Worm (Caenorhabditis elegans) whole organism, L1 larva: Measurements from ENCODE around the gene rpl-12.

Experiments used
- C34B4.2 ChIP-seq: sonication (generic microtip); optimal IDR thresholded peaks from 2 replicates; lab custom pipeline; 2017; ENCODE audit warnings: mild to moderate bottlenecking, missing genetic modification characterization, missing compliant biosample characterization
- aly-2 ChIP-seq: fragments of 150-350 bp; optimal IDR thresholded peaks from 2 replicates; lab custom pipeline; 2014; ENCODE audit warnings: missing biosample characterization, missing genetic modification characterization
- blmp-1 ChIP-seq: fragments of 150-350 bp; optimal IDR thresholded peaks from 2 replicates; lab custom pipeline; 2014; ENCODE audit warnings: missing biosample characterization, missing genetic modification characterization
- ceh-63 ChIP-seq: fragments of 200-800 bp; sonication (Bioruptor generic); optimal IDR thresholded peaks from 2 replicates; lab custom pipeline; 2018; ENCODE audit warnings: mild to moderate bottlenecking, missing genetic modification characterization, missing compliant biosample characterization
- ceh-90 ChIP-seq: sonication (generic microtip); optimal IDR thresholded peaks from 2 replicates; lab custom pipeline; 2016; ENCODE audit warnings: missing genetic modification characterization, missing compliant biosample characterization
- dpl-1 ChIP-seq, 3 experiments: fragments of 150-350 bp in 2 of 3; sonication (generic microtip) in 1 of 3; optimal IDR thresholded peaks; 2 replicates each; lab custom pipeline; 2014 to 2017; ENCODE audit warnings: missing biosample characterization in 3 of 3, missing genetic modification characterization in 3 of 3, missing genetic modification reagents in 3 of 3
- dsc-1 ChIP-seq: sonication (generic microtip); optimal IDR thresholded peaks from 2 replicates; lab custom pipeline; 2016; ENCODE audit warnings: mild to moderate bottlenecking, missing genetic modification characterization, missing compliant biosample characterization
- efl-1 ChIP-seq, 4 experiments: fragments of 150-350 bp; optimal IDR thresholded peaks in 3 of 4; peaks in 1 of 4; 1 replicate in 1 of 4; 2 replicates in 3 of 4; lab custom pipeline; 2014; ENCODE audit warnings: missing biosample characterization in 2 of 4, missing genetic modification characterization in 2 of 4, missing genetic modification reagents in 2 of 4
- egl-13 ChIP-seq: sonication (generic microtip); optimal IDR thresholded peaks from 2 replicates; lab custom pipeline; 2016; ENCODE audit warnings: missing genotype, missing genetic modification reagents, missing genetic modification characterization, missing compliant biosample characterization
- egl-27 ChIP-seq, 2 experiments: fragments of 150-350 bp in 1 of 2; sonication (generic microtip); optimal IDR thresholded peaks; 3 replicates each; lab custom pipeline; 2017 to 2018; ENCODE audit warnings: missing biosample characterization in 2 of 2, missing genetic modification characterization in 2 of 2, missing genetic modification reagents in 2 of 2
- fkh-4 ChIP-seq: sonication (generic microtip); optimal IDR thresholded peaks from 2 replicates; lab custom pipeline; 2016; ENCODE audit warnings: missing compliant biosample characterization, missing genetic modification characterization, borderline replicate concordance
- fkh-8 ChIP-seq: sonication (generic microtip); optimal IDR thresholded peaks from 2 replicates; lab custom pipeline; 2016; ENCODE audit warnings: mild to moderate bottlenecking, missing genetic modification characterization, missing compliant biosample characterization
- grh-1 ChIP-seq: fragments of 200-800 bp; sonication (Bioruptor generic); IDR thresholded peaks from 2 replicates; pipeline ENCODE4 v1.3.6; 2022; ENCODE audit warnings: missing genetic modification reagents, missing genetic modification characterization, missing compliant biosample characterization
- hlh-4 ChIP-seq: sonication (generic microtip); optimal IDR thresholded peaks from 2 replicates; lab custom pipeline; 2016; ENCODE audit warnings: mild to moderate bottlenecking, missing genetic modification characterization, missing compliant biosample characterization
- lin-13 ChIP-seq: fragments of 150-350 bp; optimal IDR thresholded peaks from 2 replicates; lab custom pipeline; 2014; ENCODE audit warnings: missing biosample characterization, missing genetic modification reagents, missing genetic modification characterization
- lin-35 ChIP-seq, 2 experiments: fragments of 150-350 bp; optimal IDR thresholded peaks; 2 replicates each; lab custom pipeline; 2014; ENCODE audit warnings: missing biosample characterization in 2 of 2, missing genetic modification characterization in 2 of 2, missing genetic modification reagents in 2 of 2
- mab-9 ChIP-seq: fragments of 200-800 bp; sonication (Bioruptor generic); IDR thresholded peaks from 2 replicates; pipeline ENCODE4 v1.3.6; 2022; ENCODE audit warnings: missing genetic modification reagents, missing genetic modification characterization, missing compliant biosample characterization
- nhr-12 ChIP-seq: sonication (generic microtip); optimal IDR thresholded peaks from 2 replicates; lab custom pipeline; 2017; ENCODE audit warnings: missing biosample characterization, missing genetic modification characterization
- nhr-20 ChIP-seq: sonication (generic microtip); optimal IDR thresholded peaks from 2 replicates; lab custom pipeline; 2016; ENCODE audit warnings: mild to moderate bottlenecking, missing genetic modification characterization, missing compliant biosample characterization
- nhr-237 ChIP-seq: fragments of 150-350 bp; optimal IDR thresholded peaks from 2 replicates; lab custom pipeline; 2014; ENCODE audit warnings: missing biosample characterization, missing genetic modification characterization
- nhr-47 ChIP-seq: sonication (generic microtip); optimal IDR thresholded peaks from 2 replicates; lab custom pipeline; 2016; ENCODE audit warnings: mild to moderate bottlenecking, missing genetic modification characterization, moderate library complexity, missing compliant biosample characterization
- nhr-71 ChIP-seq: sonication (generic microtip); optimal IDR thresholded peaks from 2 replicates; lab custom pipeline; 2016; ENCODE audit warnings: mild to moderate bottlenecking, missing genetic modification characterization, moderate library complexity, missing compliant biosample characterization
- nhr-84 ChIP-seq: sonication (generic microtip); optimal IDR thresholded peaks from 2 replicates; lab custom pipeline; 2017; ENCODE audit warnings: missing biosample characterization, missing genetic modification characterization
- nhr-85 ChIP-seq: sonication (generic microtip); peaks from one replicate; lab custom pipeline; 2016; ENCODE audit warnings: missing genetic modification characterization, inconsistent platforms, missing compliant biosample characterization
- nhr-90 ChIP-seq: sonication (generic microtip); optimal IDR thresholded peaks from 2 replicates; lab custom pipeline; 2016; ENCODE audit warnings: mild to moderate bottlenecking, missing genetic modification characterization, missing compliant biosample characterization; ENCODE audit not compliant: poor library complexity
- pqm-1 ChIP-seq: sonication (generic microtip); optimal IDR thresholded peaks from 3 replicates; lab custom pipeline; 2017; ENCODE audit warnings: missing biosample characterization, missing genetic modification characterization
- rnt-1 ChIP-seq: sonication (generic microtip); optimal IDR thresholded peaks from 2 replicates; lab custom pipeline; 2016; ENCODE audit warnings: mild to moderate bottlenecking, missing genetic modification characterization, moderate library complexity, missing compliant biosample characterization
- snpc-4 ChIP-seq: fragments of 150-350 bp; optimal IDR thresholded peaks from 2 replicates; lab custom pipeline; 2014; ENCODE audit warnings: missing biosample characterization, missing genetic modification characterization
- sox-4 ChIP-seq: sonication (generic microtip); optimal IDR thresholded peaks from 2 replicates; lab custom pipeline; 2016; ENCODE audit warnings: missing genetic modification characterization, missing compliant biosample characterization
- sptf-1 ChIP-seq: fragments of 150-350 bp; optimal IDR thresholded peaks from 2 replicates; lab custom pipeline; 2014; ENCODE audit warnings: missing biosample characterization, missing genetic modification characterization
- sup-37 ChIP-seq: fragments of 200-800 bp; sonication (Bioruptor generic); optimal IDR thresholded peaks from 2 replicates; lab custom pipeline; 2018; ENCODE audit warnings: mild to moderate bottlenecking, missing genetic modification characterization, missing compliant biosample characterization
- unc-130 ChIP-seq: fragments of 150-350 bp; optimal IDR thresholded peaks from 2 replicates; lab custom pipeline; 2017; ENCODE audit warnings: missing biosample characterization, missing genetic modification characterization, inconsistent platforms
- unc-30 ChIP-seq: sonication (generic microtip); optimal IDR thresholded peaks from 2 replicates; lab custom pipeline; 2017; ENCODE audit warnings: missing biosample characterization, missing genetic modification characterization
- unc-86 ChIP-seq: sonication (generic microtip); optimal IDR thresholded peaks from 2 replicates; lab custom pipeline; 2016; ENCODE audit warnings: missing genetic modification characterization, missing compliant biosample characterization
- xbp-1 ChIP-seq: sonication (generic microtip); optimal IDR thresholded peaks from 2 replicates; lab custom pipeline; 2016; ENCODE audit warnings: missing genetic modification characterization, missing compliant biosample characterization
- zag-1 ChIP-seq: fragments of 150-350 bp; optimal IDR thresholded peaks from 2 replicates; lab custom pipeline; 2014; ENCODE audit warnings: missing biosample characterization, missing genetic modification characterization
- zip-4 ChIP-seq: fragments of 200-800 bp; sonication (Bioruptor generic); optimal IDR thresholded peaks from 2 replicates; lab custom pipeline; 2018; ENCODE audit warnings: mild to moderate bottlenecking, missing genetic modification characterization, moderate library complexity, missing compliant biosample characterization
- ztf-11 ChIP-seq, 2 experiments: sonication (generic microtip); optimal IDR thresholded peaks; 2 replicates each; lab custom pipeline; 2016 to 2017; ENCODE audit warnings: missing genetic modification characterization in 2 of 2, missing biosample characterization in 1 of 2, missing compliant biosample characterization in 1 of 2
- ztf-4 ChIP-seq: fragments of 150-350 bp; optimal IDR thresholded peaks from 2 replicates; lab custom pipeline; 2014; ENCODE audit warnings: missing biosample characterization, missing genetic modification characterization

Gene rpl-12

ce11 chrIV:13253841-13254240, 13.4 kb upstream of the rpl-12 start, which contains the start of gene ttr-45 (continued):
- TF ChIP-seq egl-27 (tag; optimal IDR thresholded peaks at IDR 0.05; lab: Kevin White, UChicago) (no peak), sup-37 (GFP tag; lab: Kevin White, UChicago) (no peak), ztf-11 (tag; optimal IDR thresholded peaks at IDR 0.05; lab: Kevin White, UChicago) (no peak), ceh-90 (tag; lab: Kevin White, UChicago) (no peak), aly-2 (tag; lab: Kevin White, UChicago) (no peak)

ce11 chrIV:13252211-13252610, 11.8 kb upstream of the rpl-12 start, which contains the start of gene ttr-51:
ttr-51 (minus strand) TSS chrIV:13252311.
- TF ChIP-seq zag-1 (tag; lab: Kevin White, UChicago) = no peak
- peak; percentile 15 for TF ChIP-seq rnt-1 (tag; lab: Kevin White, UChicago)
- no peak for TF ChIP-seq xbp-1 (tag; lab: Kevin White, UChicago)
- no peak for TF ChIP-seq efl-1 (optimal IDR thresholded peaks at IDR 0.05; lab: Kevin White, UChicago)
- TF ChIP-seq efl-1 (GFP tag; optimal IDR thresholded peaks at IDR 0.05 in 1 of 2; lab: Kevin White, UChicago) = no peak
- TF ChIP-seq blmp-1 = no peak
- TF ChIP-seq nhr-47 (tag; lab: Kevin White, UChicago) = no peak

ce11 chrIV:13250243-13250642, 9.8 kb upstream of the rpl-12 start:
- TF ChIP-seq sup-37 (GFP tag; lab: Kevin White, UChicago) (no peak), mab-9 (GFP tag; lab: Robert Waterston, UW) (no peak), nhr-84 (tag; lab: Kevin White, UChicago) (no peak), unc-30 (no peak), egl-27 (tag; optimal IDR thresholded peaks at IDR 0.05; lab: Kevin White, UChicago) (no peak), zip-4 (GFP tag; lab: Kevin White, UChicago) (no peak), lin-13 (no peak), fkh-8 (tag; lab: Kevin White, UChicago) (no peak), nhr-85 (no peak), nhr-12 (tag; lab: Kevin White, UChicago) (no peak), nhr-20 (no peak), snpc-4 (tag; lab: Kevin White, UChicago) (no peak), sptf-1 (no peak), egl-13 (no peak), dsc-1 (tag; lab: Kevin White, UChicago) (no peak), nhr-71 (tag; lab: Kevin White, UChicago) (no peak)

- TF ChIP-seq dpl-1 (GFP tag; optimal IDR thresholded peaks at IDR 0.05; lab: Kevin White, UChicago) (peak in 1 of 3 experiments; percentile 24), efl-1 (optimal IDR thresholded peaks at IDR 0.05; lab: Kevin White, UChicago) (peak; percentile 0 to 17), efl-1 (GFP tag; optimal IDR thresholded peaks at IDR 0.05 in 1 of 2; lab: Kevin White, UChicago) (peak in 1 of 2 experiments; percentile 93), nhr-71 (tag; lab: Kevin White, UChicago) (no peak), lin-35 (GFP tag; optimal IDR thresholded peaks at IDR 0.05; lab: Kevin White, UChicago) (peak in 1 of 2 experiments; percentile 34)
Observed at ce11 chrIV:13247780-13248179, 7.3 kb upstream of the rpl-12 start.

ce11 chrIV:13246961-13247360, 6.5 kb upstream of the rpl-12 start, which contains the start of gene JC8.7:
JC8.7 (plus strand) TSS chrIV:13247261.
- no peak for TF ChIP-seq unc-30
- no peak for TF ChIP-seq hlh-4 (tag; lab: Kevin White, UChicago)
- TF ChIP-seq grh-1 (GFP tag; lab: Robert Waterston, UW) = no peak
- no peak for TF ChIP-seq nhr-237 (tag; lab: Kevin White, UChicago)
- TF ChIP-seq unc-86 (tag; lab: Kevin White, UChicago) = no peak
- TF ChIP-seq ztf-4 (tag; lab: Kevin White, UChicago) = no peak
- TF ChIP-seq blmp-1 = no peak
- no peak for TF ChIP-seq pqm-1 (tag; lab: Kevin White, UChicago)
- TF ChIP-seq unc-130 (tag; lab: Kevin White, UChicago) = no peak
- TF ChIP-seq C34B4.2 = no peak
- TF ChIP-seq fkh-4 (tag; lab: Kevin White, UChicago) = no peak
- TF ChIP-seq efl-1 (optimal IDR thresholded peaks at IDR 0.05; lab: Kevin White, UChicago) = no peak
- no peak for TF ChIP-seq efl-1 (GFP tag; optimal IDR thresholded peaks at IDR 0.05 in 1 of 2; lab: Kevin White, UChicago)
- no peak for TF ChIP-seq lin-13
- TF ChIP-seq zip-4 (GFP tag; lab: Kevin White, UChicago) = no peak
- no peak for TF ChIP-seq nhr-90
- no peak for TF ChIP-seq dsc-1 (tag; lab: Kevin White, UChicago)
- TF ChIP-seq ceh-63 (GFP tag; lab: Kevin White, UChicago) = no peak
- TF ChIP-seq sox-4 (tag; lab: Kevin White, UChicago) = no peak
